Fruit fly (Drosophila melanogaster): Measurements from ENCODE around the gene Mkp.

Mkp gene

dm6 chr3L:199754-200596, 15.6 kb upstream of the Mkp start, which contains the start of the genes rno and mri:
Gene rno, minus strand, starts transcription at chr3L:199762.
Gene mri, plus strand, starts transcription at chr3L:200174.
- TF ChIP-seq pita (GFP tag; optimal IDR thresholded peaks at IDR 0.05) (no peak), CG6175 (GFP tag; IDR thresholded peaks at IDR 0.05) (no peak), trem (tag; optimal IDR thresholded peaks at IDR 0.05) (peak; percentile 75), zfh2 (GFP tag; optimal IDR thresholded peaks at IDR 0.05) (peak; percentile 61), ems (GFP tag; optimal IDR thresholded peaks at IDR 0.05) (peak; percentile 1), NC2β (GFP tag; optimal IDR thresholded peaks at IDR 0.05) (no peak), CG15696 (tag; optimal IDR thresholded peaks at IDR 0.05) (peak; percentile 71), ken (GFP tag; IDR thresholded peaks at IDR 0.05) (peak; percentile 64; the same call in 2 of the 3 replicates), CG10543 (GFP tag; optimal IDR thresholded peaks at IDR 0.05) (peak; percentile 85), Gug (GFP tag; IDR thresholded peaks at IDR 0.05) (peak; percentile 58; the same call in 3 of the 4 replicates), bab2 (GFP tag; optimal IDR thresholded peaks at IDR 0.05) (peak; percentile 51), CG10366 (GFP tag; IDR thresholded peaks at IDR 0.05) (peak; percentile 74), ind (GFP tag; optimal IDR thresholded peaks at IDR 0.05) (peak; percentile 74), CG10565 (GFP tag; optimal IDR thresholded peaks at IDR 0.05) (no peak), CG8765 (GFP tag; IDR thresholded peaks at IDR 0.05) (peak; percentile 37), CG6689 (GFP tag; IDR thresholded peaks at IDR 0.05) (peak; percentile 88), CG1647 (GFP tag; optimal IDR thresholded peaks at IDR 0.05) (no peak), CG2120 (GFP tag; optimal IDR thresholded peaks at IDR 0.05) (peak; percentile 67), CG9437 (GFP tag; optimal IDR thresholded peaks at IDR 0.05) (peak; percentile 48), sc (optimal IDR thresholded peaks at IDR 0.05) (no peak), sc (GFP tag; optimal IDR thresholded peaks at IDR 0.05) (peak; percentile 13), ap (GFP tag; IDR thresholded peaks at IDR 0.05) (peak; percentile 50), CG34422 (GFP tag; IDR thresholded peaks at IDR 0.05) (peak; percentile 58; the same call in 1 of the 3 replicates), CG34376 (GFP tag; optimal IDR thresholded peaks at IDR 0.05) (peak; percentile 22), CG4730 (GFP tag; IDR thresholded peaks at IDR 0.05) (peak; percentile 72), E2f1 (GFP tag; IDR thresholded peaks at IDR 0.05) (peak; percentile 72), CG2875 (GFP tag; optimal IDR thresholded peaks at IDR 0.05) (peak; percentile 4), phol (tag; optimal IDR thresholded peaks at IDR 0.05) (peak; percentile 99), aop (GFP tag; IDR thresholded peaks at IDR 0.05) (no peak), Dad (GFP tag; optimal IDR thresholded peaks at IDR 0.05) (no peak), CG1792 (GFP tag; optimal IDR thresholded peaks at IDR 0.05) (no peak), Hmr (GFP tag; optimal IDR thresholded peaks at IDR 0.05) (peak; percentile 71), dpn (GFP tag; optimal IDR thresholded peaks at IDR 0.05) (peak; percentile 6 to 75), CG18262 (tag; optimal IDR thresholded peaks at IDR 0.05) (peak; percentile 84), CG18764 (GFP tag; optimal IDR thresholded peaks at IDR 0.05) (peak; percentile 50), Drgx (GFP tag; IDR thresholded peaks at IDR 0.05) (peak; percentile 47; the same call in 1 of the 2 replicates), Xrp1 (GFP tag; IDR thresholded peaks at IDR 0.05) (peak; percentile 72), BEAF-32 (GFP tag; optimal IDR thresholded peaks at IDR 0.05) (peak; percentile 89), Dll (GFP tag; IDR thresholded peaks at IDR 0.05; ENCODE audit: partially characterized antibody) (peak; percentile 95), CG4404 (GFP tag; IDR thresholded peaks at IDR 0.05) (peak; percentile 38; the same call in 1 of the 2 replicates), Awh (GFP tag; IDR thresholded peaks at IDR 0.05) (peak; percentile 75), E2f2 (GFP tag; IDR thresholded peaks at IDR 0.05) (peak; percentile 40), Mad (GFP tag; optimal IDR thresholded peaks at IDR 0.05) (peak; percentile 10), CG30020 (tag; optimal IDR thresholded peaks at IDR 0.05) (peak; percentile 83), sens-2 (GFP tag; IDR thresholded peaks at IDR 0.05) (peak; percentile 35; the same call in 1 of the 2 replicates), CG10959 (GFP tag; IDR thresholded peaks at IDR 0.05) (no peak), usp (GFP tag; optimal IDR thresholded peaks at IDR 0.05) (no peak), CG8388 (GFP tag; optimal IDR thresholded peaks at IDR 0.05) (peak; percentile 64), sob (GFP tag; IDR thresholded peaks at IDR 0.05) (peak; percentile 69), CG3281 (GFP tag; optimal IDR thresholded peaks at IDR 0.05) (peak; percentile 48), br (optimal IDR thresholded peaks at IDR 0.05) (no peak)

Measured in whole organism, embryonic.